Worm (Caenorhabditis elegans): ENCODE results near the gene col-111.

ce11 chrIV:4647385-4647784 lies 10.4 kb downstream of the col-111 start, which contains the start of gene F29B9.8:
- TF ChIP-seq snpc-4 (tag; optimal IDR thresholded peaks at IDR 0.05) (no peak), lsy-2 (tag; optimal IDR thresholded peaks at IDR 0.05) (no peak), nhr-12 (tag; optimal IDR thresholded peaks at IDR 0.05) (no peak), ces-1 (GFP tag; optimal IDR thresholded peaks at IDR 0.05) (no peak), unc-39 (tag; optimal IDR thresholded peaks at IDR 0.05) (no peak), ceh-83 (GFP tag; optimal IDR thresholded peaks at IDR 0.05) (no peak), nhr-76 (tag; optimal IDR thresholded peaks at IDR 0.05) (no peak), hlh-1 (tag; optimal IDR thresholded peaks at IDR 0.05) (no peak)
